Worm (Caenorhabditis elegans) whole organism, L2 larva: ENCODE measurements around the gene ogt-1.

Source experiments
- C34F6.9 ChIP-seq: fragments of 150-350 bp; optimal IDR thresholded peaks from 2 replicates; lab custom pipeline; 2014; ENCODE audit warnings: missing biosample characterization, missing genetic modification characterization
- F13H6.1 ChIP-seq: sonication (generic microtip); optimal IDR thresholded peaks from 2 replicates; lab custom pipeline; 2016; ENCODE audit warnings: missing genetic modification characterization, missing compliant biosample characterization
- R02D3.7 ChIP-seq: fragments of 150-350 bp; optimal IDR thresholded peaks from 2 replicates; lab custom pipeline; 2014; ENCODE audit warnings: missing biosample characterization, missing genetic modification characterization
- Y55F3AM.14 ChIP-seq: fragments of 200-800 bp; sonication (Bioruptor generic); optimal IDR thresholded peaks from 2 replicates; lab custom pipeline; 2018; ENCODE audit warnings: mild to moderate bottlenecking, missing genetic modification characterization, missing compliant biosample characterization
- ZK546.5 ChIP-seq: sonication (generic microtip); optimal IDR thresholded peaks from 2 replicates; lab custom pipeline; 2017; ENCODE audit warnings: missing biosample characterization, missing genetic modification characterization
- alr-1 ChIP-seq: fragments of 150-350 bp; optimal IDR thresholded peaks from 2 replicates; lab custom pipeline; 2014; ENCODE audit warnings: missing biosample characterization, missing genetic modification characterization
- aly-2 ChIP-seq: fragments of 150-350 bp; optimal IDR thresholded peaks from 2 replicates; lab custom pipeline; 2014; ENCODE audit warnings: missing biosample characterization, missing genetic modification characterization
- ama-1 ChIP-seq: fragments of 150-350 bp; optimal IDR thresholded peaks from 2 replicates; lab custom pipeline; 2018; ENCODE audit warnings: inconsistent platforms
- blmp-1 ChIP-seq: sonication (generic microtip); optimal IDR thresholded peaks from 2 replicates; lab custom pipeline; 2017; ENCODE audit warnings: missing genetic modification characterization, mild to moderate bottlenecking, missing compliant biosample characterization, antibody characterized with exemption, moderate library complexity; ENCODE audit not compliant: insufficient read depth
- ceh-16 ChIP-seq: fragments of 150-350 bp; optimal IDR thresholded peaks from 2 replicates; lab custom pipeline; 2014; ENCODE audit warnings: missing biosample characterization, missing genetic modification characterization
- ceh-82 ChIP-seq: fragments of 150-350 bp; optimal IDR thresholded peaks from 2 replicates; lab custom pipeline; 2014; ENCODE audit warnings: missing biosample characterization, missing genetic modification characterization
- crh-2 ChIP-seq: sonication (generic microtip); optimal IDR thresholded peaks from 2 replicates; lab custom pipeline; 2017; ENCODE audit warnings: missing biosample characterization, missing genetic modification characterization
- dmd-4 ChIP-seq: sonication (generic microtip); optimal IDR thresholded peaks from 2 replicates; lab custom pipeline; 2017; ENCODE audit warnings: missing biosample characterization, missing genetic modification characterization
- egl-27 ChIP-seq: sonication (generic microtip); optimal IDR thresholded peaks from 3 replicates; lab custom pipeline; 2017; ENCODE audit warnings: missing biosample characterization, missing genetic modification reagents, missing genetic modification characterization
- elt-1 ChIP-seq: fragments of 150-350 bp; optimal IDR thresholded peaks from 2 replicates; lab custom pipeline; 2014; ENCODE audit warnings: missing biosample characterization, missing genetic modification characterization
- elt-3 ChIP-seq: sonication (generic microtip); optimal IDR thresholded peaks from 2 replicates; lab custom pipeline; 2017; ENCODE audit warnings: missing biosample characterization, missing genetic modification characterization
- fos-1 ChIP-seq: fragments of 150-350 bp; optimal IDR thresholded peaks from 2 replicates; lab custom pipeline; 2014; ENCODE audit warnings: missing biosample characterization, missing genetic modification characterization
- gmeb-1 ChIP-seq: fragments of 150-350 bp; optimal IDR thresholded peaks from 2 replicates; lab custom pipeline; 2014; ENCODE audit warnings: missing biosample characterization, missing genetic modification characterization
- lin-11 ChIP-seq: fragments of 150-350 bp; sonication (generic microtip); optimal IDR thresholded peaks from 2 replicates; lab custom pipeline; 2014; ENCODE audit warnings: missing biosample characterization, missing genetic modification characterization, inconsistent platforms, mixed read lengths
- lin-13 ChIP-seq: fragments of 150-350 bp; optimal IDR thresholded peaks from 2 replicates; lab custom pipeline; 2014; ENCODE audit warnings: missing biosample characterization, missing genetic modification reagents, missing genetic modification characterization
- lin-39 ChIP-seq: fragments of 150-350 bp; optimal IDR thresholded peaks from 2 replicates; lab custom pipeline; 2014; ENCODE audit warnings: missing biosample characterization, missing genetic modification reagents, missing genetic modification characterization
- lsy-2 ChIP-seq, 2 experiments: fragments of 150-350 bp in 1 of 2; sonication (generic microtip) in 1 of 2; optimal IDR thresholded peaks; 2 replicates each; lab custom pipeline; 2014 to 2017; ENCODE audit warnings: missing biosample characterization in 2 of 2, missing genetic modification characterization in 2 of 2
- mab-5 ChIP-seq: fragments of 150-350 bp; optimal IDR thresholded peaks from 2 replicates; lab custom pipeline; 2014; ENCODE audit warnings: missing biosample characterization, missing genetic modification characterization
- mbf-1 ChIP-seq: sonication (generic microtip); optimal IDR thresholded peaks from 2 replicates; lab custom pipeline; 2017; ENCODE audit warnings: missing biosample characterization, missing genetic modification characterization
- mdl-1 ChIP-seq, 2 experiments: fragments of 150-350 bp in 1 of 2; sonication (generic microtip) in 1 of 2; optimal IDR thresholded peaks; 2 replicates each; lab custom pipeline; 2017; ENCODE audit warnings: missing biosample characterization in 2 of 2, missing genetic modification characterization in 2 of 2
- nhr-10 ChIP-seq: sonication (generic microtip); optimal IDR thresholded peaks from 2 replicates; lab custom pipeline; 2017; ENCODE audit warnings: missing biosample characterization, missing genetic modification characterization
- nhr-11 ChIP-seq: fragments of 150-350 bp; optimal IDR thresholded peaks from 2 replicates; lab custom pipeline; 2014; ENCODE audit warnings: missing biosample characterization, missing genetic modification characterization
- nhr-12 ChIP-seq: fragments of 150-350 bp; optimal IDR thresholded peaks from 2 replicates; lab custom pipeline; 2014; ENCODE audit warnings: missing biosample characterization, missing genetic modification characterization
- nhr-129 ChIP-seq: fragments of 150-350 bp; optimal IDR thresholded peaks from 2 replicates; lab custom pipeline; 2014; ENCODE audit warnings: missing biosample characterization, missing genetic modification characterization
- nhr-21 ChIP-seq: fragments of 150-350 bp; optimal IDR thresholded peaks from 2 replicates; lab custom pipeline; 2014; ENCODE audit warnings: missing biosample characterization, missing genetic modification characterization
- nhr-23 ChIP-seq: fragments of 150-350 bp; optimal IDR thresholded peaks from 2 replicates; lab custom pipeline; 2014; ENCODE audit warnings: missing biosample characterization, missing genetic modification reagents, missing genetic modification characterization
- nhr-237 ChIP-seq: fragments of 150-350 bp; optimal IDR thresholded peaks from 2 replicates; lab custom pipeline; 2014; ENCODE audit warnings: missing biosample characterization, missing genetic modification characterization
- nhr-25 ChIP-seq: fragments of 150-350 bp; sonication (generic microtip); optimal IDR thresholded peaks from 3 replicates; lab custom pipeline; 2014; ENCODE audit warnings: missing biosample characterization, missing genetic modification characterization
- nhr-6 ChIP-seq: fragments of 150-350 bp; optimal IDR thresholded peaks from 2 replicates; lab custom pipeline; 2014; ENCODE audit warnings: missing biosample characterization, missing genetic modification characterization
- nhr-77 ChIP-seq: fragments of 150-350 bp; optimal IDR thresholded peaks from 2 replicates; lab custom pipeline; 2014; ENCODE audit warnings: missing biosample characterization, missing genetic modification characterization
- peb-1 ChIP-seq: fragments of 150-350 bp; optimal IDR thresholded peaks from 2 replicates; lab custom pipeline; 2014; ENCODE audit warnings: missing biosample characterization, missing genetic modification characterization
- sem-4 ChIP-seq: fragments of 150-350 bp; optimal IDR thresholded peaks from 2 replicates; lab custom pipeline; 2014; ENCODE audit warnings: missing biosample characterization, missing genetic modification reagents, missing genetic modification characterization
- skn-1 ChIP-seq: sonication (generic microtip); optimal IDR thresholded peaks from 2 replicates; lab custom pipeline; 2017; ENCODE audit warnings: missing biosample characterization, missing genetic modification characterization
- sma-3 ChIP-seq: sonication (generic microtip); optimal IDR thresholded peaks from 2 replicates; lab custom pipeline; 2016; ENCODE audit warnings: missing genetic modification reagents, missing genetic modification characterization, missing compliant biosample characterization
- sma-9 ChIP-seq, 2 experiments: fragments of 150-350 bp in 1 of 2; sonication (generic microtip) in 1 of 2; optimal IDR thresholded peaks; 2 replicates each; lab custom pipeline; 2014 to 2016; ENCODE audit warnings: missing genetic modification characterization in 2 of 2, mild to moderate bottlenecking in 1 of 2, missing biosample characterization in 1 of 2, missing compliant biosample characterization in 1 of 2, missing genetic modification reagents in 1 of 2, moderate library complexity in 1 of 2
- snpc-4 ChIP-seq: fragments of 150-350 bp; optimal IDR thresholded peaks from 2 replicates; lab custom pipeline; 2014; ENCODE audit warnings: missing biosample characterization, missing genetic modification characterization
- unc-39 ChIP-seq: fragments of 150-350 bp; optimal IDR thresholded peaks from 2 replicates; lab custom pipeline; 2014; ENCODE audit warnings: missing biosample characterization, missing genetic modification characterization
- unc-55 ChIP-seq: fragments of 150-350 bp; sonication (generic microtip); optimal IDR thresholded peaks from 3 replicates; lab custom pipeline; 2014; ENCODE audit warnings: missing biosample characterization, missing genetic modification reagents, missing genetic modification characterization
- unc-62 ChIP-seq: fragments of 150-350 bp; optimal IDR thresholded peaks from 2 replicates; lab custom pipeline; 2014; ENCODE audit warnings: missing biosample characterization, missing genetic modification reagents, missing genetic modification characterization
- zag-1 ChIP-seq: fragments of 150-350 bp; optimal IDR thresholded peaks from 2 replicates; lab custom pipeline; 2014; ENCODE audit warnings: missing biosample characterization, missing genetic modification characterization
- ztf-1 ChIP-seq: fragments of 200-800 bp; sonication (Bioruptor generic); conservative IDR thresholded peaks from 2 replicates; pipeline ENCODE4 v1.3.6; 2022; ENCODE audit warnings: missing genetic modification characterization, missing compliant biosample characterization
- ztf-11 ChIP-seq: sonication (generic microtip); optimal IDR thresholded peaks from 2 replicates; lab custom pipeline; 2017; ENCODE audit warnings: missing biosample characterization, missing genetic modification characterization
- ztf-4 ChIP-seq: fragments of 150-350 bp; optimal IDR thresholded peaks from 2 replicates; lab custom pipeline; 2014; ENCODE audit warnings: missing biosample characterization, missing genetic modification characterization

ogt-1 gene

ce11 chrIII:7153747-7154238, at the start of gene ogt-1:
TSS of gene ogt-1 (minus strand) at chrIII:7153797.
- TF ChIP-seq lin-39 (tag; lab: Kevin White, UChicago) (no peak), nhr-237 (tag; lab: Kevin White, UChicago) (no peak), ztf-11 (no peak), alr-1 (tag; lab: Kevin White, UChicago) (no peak), C34F6.9 (peak; percentile 94), elt-3 (tag; lab: Kevin White, UChicago) (no peak), nhr-10 (tag; lab: Kevin White, UChicago) (no peak), lsy-2 (tag; optimal IDR thresholded peaks at IDR 0.05; lab: Kevin White, UChicago) (peak; percentile 56 to 93), ceh-16 (tag; lab: Kevin White, UChicago) (peak; percentile 67), sma-9 (GFP tag; optimal IDR thresholded peaks at IDR 0.05; lab: Kevin White, UChicago) (peak; percentile 98), sma-9 (tag; optimal IDR thresholded peaks at IDR 0.05; lab: Kevin White, UChicago) (no peak), unc-39 (tag; lab: Kevin White, UChicago) (no peak), elt-1 (no peak), mbf-1 (tag; lab: Kevin White, UChicago) (no peak), ztf-4 (tag; lab: Kevin White, UChicago) (peak; percentile 93), nhr-21 (tag; lab: Kevin White, UChicago) (peak; percentile 72), unc-55 (GFP tag; lab: Kevin White, UChicago) (peak; percentile 96), crh-2 (tag; lab: Kevin White, UChicago) (peak; percentile 95), unc-62 (no peak), R02D3.7 (no peak), nhr-77 (no peak), Y55F3AM.14 (GFP tag; lab: Kevin White, UChicago) (peak; percentile 39), peb-1 (no peak), nhr-23 (tag; lab: Kevin White, UChicago) (no peak), ztf-1 (no peak), snpc-4 (tag; lab: Kevin White, UChicago) (peak; percentile 80), nhr-25 (peak; percentile 94), lin-11 (tag; lab: Kevin White, UChicago) (no peak), zag-1 (tag; lab: Kevin White, UChicago) (peak; percentile 58), mdl-1 (tag; optimal IDR thresholded peaks at IDR 0.05; lab: Kevin White, UChicago) (peak; percentile 71 to 85), sma-3 (peak; percentile 86), nhr-6 (tag; lab: Kevin White, UChicago) (peak; percentile 91), ceh-82 (tag; lab: Kevin White, UChicago) (no peak), ZK546.5 (tag; lab: Kevin White, UChicago) (peak; percentile 48), nhr-12 (no peak), dmd-4 (tag; lab: Kevin White, UChicago) (no peak), mab-5 (tag; lab: Kevin White, UChicago) (peak; percentile 64), F13H6.1 (tag; lab: Kevin White, UChicago) (peak; percentile 92), aly-2 (tag; lab: Kevin White, UChicago) (no peak), lin-13 (GFP tag; lab: Kevin White, UChicago) (peak; percentile 82), ama-1 (lab: Kevin White, UChicago) (peak; percentile 84), blmp-1 (tag; lab: Kevin White, UChicago) (peak; percentile 66), gmeb-1 (tag; lab: Kevin White, UChicago) (peak; percentile 81), skn-1 (tag; lab: Kevin White, UChicago) (no peak), egl-27 (tag; lab: Kevin White, UChicago) (peak; percentile 98), nhr-129 (peak; percentile 90), sem-4 (tag; lab: Kevin White, UChicago) (peak; percentile 88), nhr-11 (tag; lab: Kevin White, UChicago) (no peak), fos-1 (tag; lab: Kevin White, UChicago) (peak; percentile 79)
